Fruit fly (Drosophila melanogaster) whole organism, embryonic: ENCODE results near the gene CG9240.
A peak's percentile ranks its signal among the peaks of the same experiment; 100 is the strongest.

Experiments used
- CG10209 ChIP-seq: fragments of 200-800 bp; sonication (Bioruptor generic); optimal IDR thresholded peaks from 3 replicates; lab custom pipeline; 2017; ENCODE audit warnings: missing biosample characterization, mild to moderate bottlenecking, missing genetic modification characterization, missing genetic modification reagents
- CG10366 ChIP-seq: fragments of 200-800 bp; sonication (Bioruptor generic); IDR thresholded peaks from 2 replicates; pipeline ENCODE4 v1.3.6; 2022; ENCODE audit warnings: missing biosample characterization, missing genetic modification characterization
- CG11085 ChIP-seq: fragments of 200-800 bp; sonication (Bioruptor generic); IDR thresholded peaks from 2 replicates; pipeline ENCODE4 v1.3.6; 2022; ENCODE audit warnings: missing biosample characterization, missing genetic modification characterization
- CG12769 ChIP-seq: fragments of 200-800 bp; sonication (Bioruptor generic); optimal IDR thresholded peaks from 2 replicates; lab custom pipeline; 2019; ENCODE audit warnings: missing biosample characterization, mild to moderate bottlenecking, missing genetic modification characterization, moderate library complexity
- CG1603 ChIP-seq: fragments of 200-800 bp; sonication (Bioruptor generic); optimal IDR thresholded peaks from 2 replicates; lab custom pipeline; 2019; ENCODE audit warnings: missing biosample characterization, mild to moderate bottlenecking, missing genetic modification characterization, moderate library complexity
- CG17361 ChIP-seq: fragments of 200-800 bp; sonication (Bioruptor generic); IDR thresholded peaks from 3 replicates; pipeline ENCODE4 v1.3.6; 2022; ENCODE audit warnings: missing biosample characterization, missing genetic modification characterization
- CG18476 ChIP-seq: fragments of 200-800 bp; sonication (Bioruptor generic); optimal IDR thresholded peaks from 2 replicates; lab custom pipeline; 2016; ENCODE audit warnings: missing biosample characterization, mild to moderate bottlenecking, missing genetic modification characterization
- CG2202 ChIP-seq: fragments of 200-800 bp; sonication (Bioruptor generic); optimal IDR thresholded peaks from 2 replicates; lab custom pipeline; 2018; ENCODE audit warnings: missing biosample characterization, mild to moderate bottlenecking, missing genetic modification characterization
- CG2678 ChIP-seq: fragments of 200-800 bp; sonication (Bioruptor generic); optimal IDR thresholded peaks from 3 replicates; lab custom pipeline; 2019; ENCODE audit warnings: missing biosample characterization, mild to moderate bottlenecking, missing genetic modification characterization, moderate library complexity
- CG30020 ChIP-seq: fragments of 200-800 bp; optimal IDR thresholded peaks from 2 replicates; lab custom pipeline; 2019; ENCODE audit warnings: missing biosample characterization, mild to moderate bottlenecking, missing genetic modification characterization, moderate library complexity
- CG3281 ChIP-seq: fragments of 200-800 bp; sonication (Bioruptor generic); optimal IDR thresholded peaks from 3 replicates; lab custom pipeline; 2017; ENCODE audit warnings: missing biosample characterization, mild to moderate bottlenecking, missing genetic modification characterization
- CG3847 ChIP-seq: fragments of 200-800 bp; sonication (Bioruptor generic); IDR thresholded peaks from 2 replicates; pipeline ENCODE4 v1.3.6; 2022; ENCODE audit warnings: missing biosample characterization, missing genetic modification characterization
- CG3995 ChIP-seq: fragments of 200-800 bp; sonication (Bioruptor generic); optimal IDR thresholded peaks from 3 replicates; lab custom pipeline; 2016; ENCODE audit warnings: missing biosample characterization, missing genetic modification characterization
- CG6689 ChIP-seq: fragments of 200-800 bp; sonication (Bioruptor generic); IDR thresholded peaks from 2 replicates; pipeline ENCODE4 v1.3.6; 2022; ENCODE audit warnings: missing biosample characterization, missing genetic modification characterization
- CG8388 ChIP-seq: fragments of 200-800 bp; sonication (Bioruptor generic); optimal IDR thresholded peaks from 2 replicates; lab custom pipeline; 2019; ENCODE audit warnings: missing biosample characterization, mild to moderate bottlenecking, missing genetic modification characterization, moderate library complexity
- CG9609 ChIP-seq: fragments of 200-800 bp; sonication (Bioruptor generic); optimal IDR thresholded peaks from 3 replicates; lab custom pipeline; 2016; ENCODE audit warnings: missing biosample characterization, missing genetic modification characterization
- CoRest ChIP-seq: fragments of 200-800 bp; sonication (Bioruptor generic); optimal IDR thresholded peaks from 3 replicates; lab custom pipeline; 2018; ENCODE audit warnings: missing biosample characterization, mild to moderate bottlenecking, missing genetic modification characterization, moderate library complexity
- Dip2 ChIP-seq: fragments of 200-800 bp; sonication (Bioruptor generic); IDR thresholded peaks from 2 replicates; pipeline ENCODE4 v1.3.6; 2022; ENCODE audit warnings: missing biosample characterization, missing genetic modification characterization
- Dp ChIP-seq: fragments of 200-800 bp; sonication (Bioruptor generic); optimal IDR thresholded peaks from 2 replicates; lab custom pipeline; 2018; ENCODE audit warnings: missing biosample characterization, mild to moderate bottlenecking, missing genetic modification characterization, moderate library complexity
- Ets65A ChIP-seq: fragments of 200-800 bp; sonication (Bioruptor generic); peaks from one replicate; lab custom pipeline; 2016; ENCODE audit warnings: missing biosample characterization, missing genetic modification characterization
- Fer3 ChIP-seq: fragments of 200-800 bp; sonication (Bioruptor generic); optimal IDR thresholded peaks from 2 replicates; lab custom pipeline; 2018; ENCODE audit warnings: missing biosample characterization, mild to moderate bottlenecking, missing genetic modification characterization, moderate library complexity
- Gsc ChIP-seq: fragments of 200-800 bp; sonication (Bioruptor generic); IDR thresholded peaks from 2 replicates; pipeline ENCODE4 v1.3.6; 2022; ENCODE audit warnings: missing biosample characterization, missing genetic modification characterization
- H15 ChIP-seq: fragments of 200-800 bp; sonication (Bioruptor generic); IDR thresholded peaks from 3 replicates; pipeline ENCODE4 v1.3.6; 2022; ENCODE audit warnings: missing biosample characterization, missing genetic modification characterization
- NK7.1 ChIP-seq: fragments of 200-800 bp; sonication (Bioruptor generic); optimal IDR thresholded peaks from 3 replicates; lab custom pipeline; 2016; ENCODE audit warnings: missing biosample characterization, missing genetic modification characterization
- Nf-YC ChIP-seq: fragments of 200-800 bp; optimal IDR thresholded peaks from 3 replicates; lab custom pipeline; 2019; ENCODE audit warnings: missing biosample characterization, mild to moderate bottlenecking, missing genetic modification characterization, moderate library complexity
- Oaz ChIP-seq: fragments of 200-800 bp; sonication (Bioruptor generic); IDR thresholded peaks from 2 replicates; pipeline ENCODE4 v1.3.6; 2022; ENCODE audit warnings: missing biosample characterization, missing genetic modification characterization
- Optix ChIP-seq: fragments of 200-800 bp; sonication (Bioruptor generic); IDR thresholded peaks from 3 replicates; pipeline ENCODE4 v1.3.6; 2022; ENCODE audit warnings: missing biosample characterization, missing genetic modification characterization
- Side ChIP-seq: fragments of 200-800 bp; sonication (Bioruptor generic); optimal IDR thresholded peaks from 2 replicates; lab custom pipeline; 2016; ENCODE audit warnings: missing biosample characterization, missing genetic modification characterization
- Sry-δ ChIP-seq: fragments of 200-800 bp; sonication (Bioruptor generic); optimal IDR thresholded peaks from 2 replicates; lab custom pipeline; 2016; ENCODE audit warnings: missing biosample characterization, missing genetic modification characterization
- Xrp1 ChIP-seq: fragments of 200-800 bp; sonication (Bioruptor generic); IDR thresholded peaks from 2 replicates; pipeline ENCODE4 v1.3.6; 2022; ENCODE audit warnings: missing biosample characterization, missing genetic modification characterization
- chinmo ChIP-seq: fragments of 200-800 bp; sonication (Bioruptor generic); IDR thresholded peaks from 4 replicates; pipeline ENCODE4 v1.3.6; 2022; ENCODE audit warnings: missing biosample characterization, missing genetic modification characterization; ENCODE audit not compliant: partially characterized antibody
- disco-r ChIP-seq: fragments of 200-800 bp; sonication (Bioruptor generic); optimal IDR thresholded peaks from 2 replicates; lab custom pipeline; 2016; ENCODE audit warnings: missing biosample characterization, missing genetic modification characterization
- dmrt11E ChIP-seq: fragments of 200-800 bp; sonication (Bioruptor generic); optimal IDR thresholded peaks from 3 replicates; lab custom pipeline; 2018; ENCODE audit warnings: missing biosample characterization, mild to moderate bottlenecking, missing genetic modification characterization, moderate library complexity
- esg ChIP-seq: fragments of 200-800 bp; sonication (Bioruptor generic); conservative IDR thresholded peaks from 2 replicates; pipeline ENCODE4 v1.3.6; 2022; ENCODE audit warnings: missing biosample characterization, missing genetic modification characterization
- ewg ChIP-seq: fragments of 200-800 bp; sonication (Bioruptor generic); optimal IDR thresholded peaks from 3 replicates; lab custom pipeline; 2017; ENCODE audit warnings: mild to moderate bottlenecking, missing biosample characterization, missing genetic modification reagents, missing genetic modification characterization
- grn ChIP-seq: fragments of 200-800 bp; sonication (Bioruptor generic); optimal IDR thresholded peaks from 3 replicates; lab custom pipeline; 2017; ENCODE audit warnings: missing biosample characterization, missing genetic modification characterization
- hkb ChIP-seq, 2 experiments: fragments of 200-800 bp in 1 of 2; fragments of >200 bp in 1 of 2; sonication (Bioruptor generic) in 1 of 2; IDR thresholded peaks in 1 of 2; optimal IDR thresholded peaks in 1 of 2; 2 replicates each; pipeline versions ENCODE4 v1.3.6 to Lab custom; 2017 to 2022; ENCODE audit warnings: missing biosample characterization in 1 of 2, missing genetic modification characterization in 1 of 2
- kah ChIP-seq: fragments of 200-800 bp; sonication (Bioruptor generic); optimal IDR thresholded peaks from 2 replicates; lab custom pipeline; 2018; ENCODE audit warnings: missing biosample characterization, mild to moderate bottlenecking, missing genetic modification characterization
- kay ChIP-seq: fragments of 200-800 bp; sonication (Bioruptor generic); optimal IDR thresholded peaks from 2 replicates; lab custom pipeline; 2016; ENCODE audit warnings: missing biosample characterization, missing genetic modification characterization
- lilli ChIP-seq: fragments of 200-800 bp; sonication (Bioruptor generic); optimal IDR thresholded peaks from 3 replicates; lab custom pipeline; 2016; ENCODE audit warnings: missing biosample characterization, missing genetic modification characterization
- phol ChIP-seq: fragments of 200-800 bp; sonication (Bioruptor generic); optimal IDR thresholded peaks from 3 replicates; lab custom pipeline; 2018; ENCODE audit warnings: missing biosample characterization, mild to moderate bottlenecking, missing genetic modification characterization, moderate library complexity
- ranshi ChIP-seq: fragments of 200-800 bp; sonication (Bioruptor generic); IDR thresholded peaks from 2 replicates; pipeline ENCODE4 v1.3.6; 2022; ENCODE audit warnings: missing biosample characterization, missing genetic modification characterization
- seq ChIP-seq: fragments of 200-800 bp; sonication (Bioruptor generic); IDR thresholded peaks from 2 replicates; pipeline ENCODE4 v1.3.6; 2022; ENCODE audit warnings: missing biosample characterization, missing genetic modification characterization
- sna ChIP-seq: fragments of 200-800 bp; sonication (Bioruptor generic); IDR thresholded peaks from 2 replicates; pipeline ENCODE4 v1.3.6; 2022; ENCODE audit warnings: missing biosample characterization, missing genetic modification characterization; ENCODE audit not compliant: partially characterized antibody
- tgo ChIP-seq: fragments of 200-800 bp; sonication (Bioruptor generic); IDR thresholded peaks from 3 replicates; pipeline ENCODE4 v1.3.6; 2022; ENCODE audit warnings: missing biosample characterization, missing genetic modification characterization
- tna ChIP-seq: fragments of 200-800 bp; sonication (Bioruptor generic); IDR thresholded peaks from 2 replicates; pipeline ENCODE4 v1.3.6; 2022; ENCODE audit warnings: missing biosample characterization, missing genetic modification characterization; ENCODE audit not compliant: partially characterized antibody
- unc-4 ChIP-seq: fragments of 200-800 bp; sonication (Bioruptor generic); IDR thresholded peaks from 2 replicates; pipeline ENCODE4 v1.3.6; 2022; ENCODE audit warnings: missing biosample characterization, missing genetic modification characterization; ENCODE audit not compliant: partially characterized antibody
- vfl ChIP-seq: fragments of 200-800 bp; sonication (Bioruptor generic); optimal IDR thresholded peaks from 2 replicates; lab custom pipeline; 2016; ENCODE audit warnings: missing biosample characterization, missing genetic modification characterization

The CG9240 gene

dm6 chrX:15740288-15740726 lies 39.2 kb upstream of the CG9240 start (continued):
- TF ChIP-seq CG2678 (tag; lab: Kevin White, UChicago) (peak; percentile 84), CG18476 (GFP tag; lab: Kevin White, UChicago) (no peak), Side (GFP tag; lab: Kevin White, UChicago) (peak; percentile 39), esg (GFP tag; lab: Robert Waterston, UW) (peak; percentile 50), tna (GFP tag; lab: Robert Waterston, UW) (no peak), CG9609 (GFP tag; lab: Kevin White, UChicago) (peak; percentile 42), kay (peak; percentile 68), sna (GFP tag; lab: Robert Waterston, UW) (no peak), Optix (GFP tag; lab: Robert Waterston, UW) (0 out of 3 replicates have a peak, but pooled peaks have one; percentile 16), Xrp1 (GFP tag; lab: Robert Waterston, UW) (peak; percentile 68), CG11085 (peak; percentile 74), vfl (peak; percentile 60), CG17361 (GFP tag; lab: Robert Waterston, UW) (peak; percentile 59), CG12769 (peak; percentile 87), NK7.1 (GFP tag; lab: Kevin White, UChicago) (peak; percentile 47), disco-r (GFP tag; lab: Kevin White, UChicago) (no peak), ewg (GFP tag; lab: Kevin White, UChicago) (peak; percentile 33), Sry-δ (GFP tag; lab: Kevin White, UChicago) (peak; percentile 12), CG1603 (tag; lab: Kevin White, UChicago) (peak; percentile 56), seq (GFP tag; lab: Robert Waterston, UW) (peak; percentile 65), grn (GFP tag; lab: Kevin White, UChicago) (peak; percentile 35), hkb (optimal IDR thresholded peaks at IDR 0.05; lab: Kevin White, UChicago) (no peak), hkb (GFP tag; IDR thresholded peaks at IDR 0.05; lab: Robert Waterston, UW) (peak; percentile 82), CG8388 (peak; percentile 50), CG10366 (GFP tag; lab: Robert Waterston, UW) (peak; percentile 80)
- TF ChIP-seq, all 482 proteins: peak for 305

DNA sequence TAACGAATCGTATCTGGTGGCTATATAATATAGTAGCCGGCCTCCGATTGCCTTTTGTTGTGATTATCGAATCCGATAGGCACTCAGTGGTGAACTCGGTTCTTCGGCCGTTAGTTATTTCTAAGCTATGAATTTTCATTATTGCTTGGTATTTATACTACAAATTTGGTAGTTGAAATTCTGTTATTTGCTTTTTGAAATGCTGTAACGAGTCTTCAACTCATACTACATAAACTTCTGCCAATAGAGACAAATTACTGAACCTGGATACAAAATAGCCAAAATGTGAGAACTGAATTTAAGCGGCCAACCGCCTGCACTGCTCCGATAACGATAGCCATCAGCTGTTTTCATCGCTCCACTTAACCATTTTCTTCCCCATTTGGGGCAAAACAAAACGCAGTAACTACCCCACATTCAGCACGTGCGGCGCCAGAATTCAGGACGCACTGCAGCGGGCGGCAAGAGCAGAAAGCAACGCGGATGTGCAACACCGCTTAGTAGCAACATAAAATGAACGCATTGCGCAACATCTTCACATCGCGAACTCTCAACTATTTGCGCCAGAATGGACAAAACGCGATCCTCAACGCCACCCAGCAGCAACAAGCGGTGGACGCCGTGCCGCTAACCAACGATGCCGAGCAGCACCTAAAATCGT lies 38.0 kb upstream of the CG9240 start, which contains the start of the genes CG11679 and CG8206:
CG11679 (minus strand) TSS at position 65 of the 661 bp plus-strand sequence.
CG8206 (plus strand) TSS at position 341 of the 661 bp plus-strand sequence.
- TF ChIP-seq ranshi (GFP tag; lab: Robert Waterston, UW) (peak; percentile 39; the same call in 1 of the 2 replicates), Dp (GFP tag; lab: Kevin White, UChicago) (peak; percentile 13), CG2202 (no peak), unc-4 (GFP tag; lab: Robert Waterston, UW) (0 out of 2 replicates have a peak, but pooled peaks have one; percentile 48), CG30020 (peak; percentile 31), Ets65A (GFP tag; lab: Kevin White, UChicago) (peak; percentile 52), CoRest (peak; percentile 59), CG3847 (0 out of 2 replicates have a peak, but pooled peaks have one; percentile 24), CG6689 (GFP tag; lab: Robert Waterston, UW) (peak; percentile 55), CG3281 (GFP tag; lab: Kevin White, UChicago) (peak; percentile 15), H15 (GFP tag; lab: Robert Waterston, UW) (no peak), CG3995 (peak; percentile 86), Sry-δ (GFP tag; lab: Kevin White, UChicago) (peak; percentile 75), dmrt11E (tag; lab: Kevin White, UChicago) (peak; percentile 32), Gsc (GFP tag; lab: Robert Waterston, UW) (no peak), CG10209 (GFP tag; lab: Kevin White, UChicago) (peak; percentile 16), lilli (GFP tag; lab: Kevin White, UChicago) (peak; percentile 60), Fer3 (tag; lab: Kevin White, UChicago) (peak; percentile 3), Nf-YC (tag; lab: Kevin White, UChicago) (peak; percentile 42), Dip2 (GFP tag; lab: Robert Waterston, UW) (no peak), Oaz (no peak), kah (GFP tag; lab: Kevin White, UChicago) (no peak), tgo (GFP tag; lab: Robert Waterston, UW) (peak; percentile 45; the same call in 1 of the 3 replicates), phol (peak; percentile 55), chinmo (GFP tag; lab: Robert Waterston, UW) (0 out of 4 replicates have a peak, but pooled peaks have one; percentile 44)
